Worm (Caenorhabditis elegans) whole organism, mixed stage, embryonic: ENCODE results near the gene Y41C4A.8.

Source experiments
- M03D4.4 ChIP-seq: sonication (generic microtip); optimal IDR thresholded peaks from 2 replicates; lab custom pipeline; 2017; ENCODE audit warnings: mild to moderate bottlenecking, missing genetic modification characterization, missing compliant biosample characterization
- bed-3 ChIP-seq: fragments of 200-800 bp; sonication (Bioruptor generic); optimal IDR thresholded peaks from 3 replicates; lab custom pipeline; 2018; ENCODE audit warnings: mild to moderate bottlenecking, missing genetic modification characterization, moderate library complexity, missing compliant biosample characterization
- blmp-1 ChIP-seq: fragments of 150-350 bp; optimal IDR thresholded peaks from 2 replicates; lab custom pipeline; 2014; ENCODE audit warnings: missing biosample characterization, missing genetic modification characterization
- ceh-39 ChIP-seq: fragments of 150-350 bp; optimal IDR thresholded peaks from 2 replicates; lab custom pipeline; 2014; ENCODE audit warnings: missing biosample characterization, missing genetic modification characterization
- ceh-83 ChIP-seq: fragments of 200-800 bp; sonication (Bioruptor generic); optimal IDR thresholded peaks from 2 replicates; lab custom pipeline; 2018; ENCODE audit warnings: mild to moderate bottlenecking, missing genetic modification characterization, missing compliant biosample characterization
- ces-1 ChIP-seq: fragments of 150-350 bp; optimal IDR thresholded peaks from 2 replicates; lab custom pipeline; 2014; ENCODE audit warnings: missing biosample characterization, missing genetic modification reagents, missing genetic modification characterization
- drap-1 ChIP-seq: fragments of 200-800 bp; sonication (Bioruptor generic); optimal IDR thresholded peaks from 3 replicates; lab custom pipeline; 2018; ENCODE audit warnings: mild to moderate bottlenecking, missing genetic modification characterization, missing compliant biosample characterization
- elt-1 ChIP-seq: sonication (generic microtip); optimal IDR thresholded peaks from 2 replicates; lab custom pipeline; 2017; ENCODE audit warnings: missing genetic modification characterization, mild to moderate bottlenecking, missing compliant biosample characterization, antibody characterized with exemption, moderate library complexity, borderline replicate concordance; ENCODE audit not compliant: insufficient read depth
- elt-3 ChIP-seq: fragments of 150-350 bp; optimal IDR thresholded peaks from 2 replicates; lab custom pipeline; 2014; ENCODE audit warnings: missing biosample characterization, missing genetic modification characterization
- flh-1 ChIP-seq: fragments of 200-800 bp; sonication (Bioruptor generic); optimal IDR thresholded peaks from 2 replicates; lab custom pipeline; 2018; ENCODE audit warnings: mild to moderate bottlenecking, missing genetic modification characterization, moderate library complexity, missing compliant biosample characterization
- ham-2 ChIP-seq: fragments of 200-800 bp; sonication (Bioruptor generic); optimal IDR thresholded peaks from 2 replicates; lab custom pipeline; 2018; ENCODE audit warnings: mild to moderate bottlenecking, missing genetic modification characterization, missing compliant biosample characterization
- hlh-1 ChIP-seq: fragments of 150-350 bp; optimal IDR thresholded peaks from 2 replicates; lab custom pipeline; 2014; ENCODE audit warnings: missing biosample characterization, missing genetic modification reagents, missing genetic modification characterization
- lin-32 ChIP-seq: fragments of 200-800 bp; sonication (Bioruptor generic); optimal IDR thresholded peaks from 2 replicates; lab custom pipeline; 2018; ENCODE audit warnings: mild to moderate bottlenecking, missing genetic modification characterization, missing compliant biosample characterization
- lsy-2 ChIP-seq: fragments of 150-350 bp; optimal IDR thresholded peaks from 2 replicates; lab custom pipeline; 2014; ENCODE audit warnings: missing biosample characterization, missing genetic modification characterization
- mab-5 ChIP-seq: fragments of 150-350 bp; optimal IDR thresholded peaks from 2 replicates; lab custom pipeline; 2014; ENCODE audit warnings: missing biosample characterization, missing genetic modification characterization
- mep-1 ChIP-seq: fragments of 150-350 bp; optimal IDR thresholded peaks from 2 replicates; lab custom pipeline; 2017; ENCODE audit warnings: missing biosample characterization, missing genetic modification reagents, missing genetic modification characterization, inconsistent platforms
- mls-2 ChIP-seq: sonication (generic microtip); optimal IDR thresholded peaks from 2 replicates; lab custom pipeline; 2016; ENCODE audit warnings: mild to moderate bottlenecking, missing genetic modification characterization, moderate library complexity, missing compliant biosample characterization
- nhr-12 ChIP-seq: fragments of 150-350 bp; optimal IDR thresholded peaks from 2 replicates; lab custom pipeline; 2014; ENCODE audit warnings: missing biosample characterization, missing genetic modification characterization
- nhr-2 ChIP-seq: fragments of 150-350 bp; optimal IDR thresholded peaks from 2 replicates; lab custom pipeline; 2014; ENCODE audit warnings: missing biosample characterization, missing genetic modification characterization
- nhr-237 ChIP-seq: fragments of 150-350 bp; optimal IDR thresholded peaks from 2 replicates; lab custom pipeline; 2014; ENCODE audit warnings: missing biosample characterization, missing genetic modification characterization
- nhr-28 ChIP-seq: fragments of 150-350 bp; optimal IDR thresholded peaks from 2 replicates; lab custom pipeline; 2014; ENCODE audit warnings: missing biosample characterization, missing genetic modification characterization
- nhr-76 ChIP-seq: sonication (generic microtip); optimal IDR thresholded peaks from 2 replicates; lab custom pipeline; 2017; ENCODE audit warnings: missing biosample characterization, missing genetic modification characterization
- sem-2 ChIP-seq: fragments of 200-800 bp; sonication (Bioruptor generic); optimal IDR thresholded peaks from 2 replicates; lab custom pipeline; 2018; ENCODE audit warnings: mild to moderate bottlenecking, missing genetic modification characterization, missing compliant biosample characterization
- snpc-4 ChIP-seq: fragments of 150-350 bp; optimal IDR thresholded peaks from 2 replicates; lab custom pipeline; 2014; ENCODE audit warnings: missing biosample characterization, missing genetic modification characterization
- sptf-1 ChIP-seq: sonication (generic microtip); optimal IDR thresholded peaks from 2 replicates; lab custom pipeline; 2017; ENCODE audit warnings: mild to moderate bottlenecking, missing genetic modification characterization, moderate library complexity, missing compliant biosample characterization
- unc-120 ChIP-seq: sonication (generic microtip); optimal IDR thresholded peaks from 2 replicates; lab custom pipeline; 2017; ENCODE audit warnings: missing genetic modification characterization, missing compliant biosample characterization; ENCODE audit not compliant: poor library complexity, severe bottlenecking
- unc-39 ChIP-seq: fragments of 150-350 bp; optimal IDR thresholded peaks from 2 replicates; lab custom pipeline; 2014; ENCODE audit warnings: missing biosample characterization, missing genetic modification characterization
- unc-62 ChIP-seq: fragments of 150-350 bp; optimal IDR thresholded peaks from 2 replicates; lab custom pipeline; 2014; ENCODE audit warnings: missing biosample characterization, missing genetic modification reagents, missing genetic modification characterization
- zip-8 ChIP-seq: fragments of 150-350 bp; optimal IDR thresholded peaks from 2 replicates; lab custom pipeline; 2014; ENCODE audit warnings: missing biosample characterization, missing genetic modification characterization
- ztf-11 ChIP-seq: fragments of 150-350 bp; optimal IDR thresholded peaks from 2 replicates; lab custom pipeline; 2014; ENCODE audit warnings: missing biosample characterization, missing genetic modification characterization

The Y41C4A.8 gene

ce11 chrIII:11740868-11741267 is 32.2 kb upstream of the Y41C4A.8 start:
- no peak for TF ChIP-seq nhr-28 (tag; lab: Kevin White, UChicago)
- TF ChIP-seq flh-1 (GFP tag; lab: Kevin White, UChicago) = no peak
- no peak for TF ChIP-seq nhr-76
- no peak for TF ChIP-seq nhr-237
- TF ChIP-seq drap-1 (GFP tag; lab: Kevin White, UChicago) = no peak
- TF ChIP-seq ztf-11 (tag; lab: Kevin White, UChicago) = no peak
- TF ChIP-seq lsy-2 (tag; lab: Kevin White, UChicago) = no peak
- TF ChIP-seq lin-32 (GFP tag; lab: Kevin White, UChicago) = no peak
- TF ChIP-seq unc-39 = no peak
- TF ChIP-seq nhr-2 = no peak
- TF ChIP-seq unc-120 (tag; lab: Kevin White, UChicago) = no peak
- no peak for TF ChIP-seq M03D4.4 (tag; lab: Kevin White, UChicago)
- TF ChIP-seq snpc-4 (tag; lab: Kevin White, UChicago) = no peak
- no peak for TF ChIP-seq blmp-1
- TF ChIP-seq unc-62 (GFP tag; lab: Kevin White, UChicago) = no peak
- no peak for TF ChIP-seq elt-1 (tag; lab: Kevin White, UChicago)
- no peak for TF ChIP-seq mls-2
- TF ChIP-seq, all 35 proteins: peak for 0

ce11 chrIII:11738482-11738881 is 29.9 kb upstream of the Y41C4A.8 start:
- TF ChIP-seq nhr-237 (no peak), ces-1 (GFP tag; lab: Kevin White, UChicago) (peak; percentile 31), elt-1 (tag; lab: Kevin White, UChicago) (no peak), sptf-1 (tag; lab: Kevin White, UChicago) (no peak), unc-120 (tag; lab: Kevin White, UChicago) (no peak), zip-8 (tag; lab: Kevin White, UChicago) (no peak)
- TF ChIP-seq, all 35 proteins: peak for 1

ce11 chrIII:11737527-11737926 is 28.9 kb upstream of the Y41C4A.8 start, which contains the start of gene sup-1:
TSS of gene sup-1 (minus strand) at chrIII:11737627.
- TF ChIP-seq snpc-4 (tag; lab: Kevin White, UChicago) (no peak), ceh-83 (no peak), ces-1 (GFP tag; lab: Kevin White, UChicago) (no peak), ham-2 (GFP tag; lab: Kevin White, UChicago) (no peak), nhr-76 (no peak), unc-62 (GFP tag; lab: Kevin White, UChicago) (no peak), lsy-2 (tag; lab: Kevin White, UChicago) (no peak), blmp-1 (no peak), drap-1 (GFP tag; lab: Kevin White, UChicago) (no peak), zip-8 (tag; lab: Kevin White, UChicago) (no peak)

- TF ChIP-seq snpc-4 (tag; lab: Kevin White, UChicago) (no peak), ztf-11 (tag; lab: Kevin White, UChicago) (no peak), nhr-28 (tag; lab: Kevin White, UChicago) (no peak), flh-1 (GFP tag; lab: Kevin White, UChicago) (no peak), drap-1 (GFP tag; lab: Kevin White, UChicago) (no peak), blmp-1 (no peak), mab-5 (tag; lab: Kevin White, UChicago) (no peak), mep-1 (tag; lab: Kevin White, UChicago) (no peak), unc-120 (tag; lab: Kevin White, UChicago) (no peak)
Observed at ce11 chrIII:11732943-11733342, 24.3 kb upstream of the Y41C4A.8 start.

- TF ChIP-seq sem-2 (GFP tag; lab: Kevin White, UChicago) (no peak), nhr-237 (no peak), ceh-39 (no peak), unc-39 (no peak), nhr-28 (tag; lab: Kevin White, UChicago) (no peak), drap-1 (GFP tag; lab: Kevin White, UChicago) (no peak), snpc-4 (tag; lab: Kevin White, UChicago) (no peak), zip-8 (tag; lab: Kevin White, UChicago) (no peak), nhr-76 (no peak)
- TF ChIP-seq, all 35 proteins: peak for 0
Observed at ce11 chrIII:11732056-11732455, 23.4 kb upstream of the Y41C4A.8 start, which contains the start of gene Y41C4A.21. TSS of gene Y41C4A.21 (plus strand) at chrIII:11732356.

ce11 chrIII:11731491-11731890 is 22.9 kb upstream of the Y41C4A.8 start:
- TF ChIP-seq nhr-12 (tag; lab: Kevin White, UChicago) = no peak
- no peak for TF ChIP-seq ztf-11 (tag; lab: Kevin White, UChicago)
- TF ChIP-seq snpc-4 (tag; lab: Kevin White, UChicago) = no peak
- TF ChIP-seq unc-39 = no peak
- TF ChIP-seq mab-5 (tag; lab: Kevin White, UChicago) = no peak
- no peak for TF ChIP-seq bed-3 (GFP tag; lab: Kevin White, UChicago)
- TF ChIP-seq sptf-1 (tag; lab: Kevin White, UChicago) = no peak
- TF ChIP-seq ham-2 (GFP tag; lab: Kevin White, UChicago) = no peak
- TF ChIP-seq elt-3 (tag; lab: Kevin White, UChicago) = no peak
- TF ChIP-seq ces-1 (GFP tag; lab: Kevin White, UChicago) = no peak
- TF ChIP-seq nhr-237 = no peak
- TF ChIP-seq ceh-83 = no peak
- no peak for TF ChIP-seq unc-62 (GFP tag; lab: Kevin White, UChicago)
- TF ChIP-seq hlh-1 = no peak
- no peak for TF ChIP-seq zip-8 (tag; lab: Kevin White, UChicago)
- TF ChIP-seq, all 35 proteins: peak for 0
